Worm (Caenorhabditis elegans) whole organism, late embryonic: ENCODE measurements around the gene cogc-6.

ENCODE experiments used
- ahr-1 ChIP-seq: sonication (generic microtip); optimal IDR thresholded peaks from 2 replicates; lab custom pipeline; 2016; ENCODE audit warnings: missing genetic modification characterization, missing compliant biosample characterization
- ama-1 ChIP-seq: fragments of 150-350 bp; optimal IDR thresholded peaks from 2 replicates; lab custom pipeline; 2014
- eyg-1 ChIP-seq: sonication (generic microtip); optimal IDR thresholded peaks from 2 replicates; lab custom pipeline; 2016; ENCODE audit warnings: missing genotype, missing genetic modification characterization, missing compliant biosample characterization
- hlh-30 ChIP-seq: sonication (generic microtip); optimal IDR thresholded peaks from 2 replicates; lab custom pipeline; 2017; ENCODE audit warnings: antibody characterized with exemption, missing genetic modification characterization, missing compliant biosample characterization; ENCODE audit not compliant: insufficient read depth
- nfya-1 ChIP-seq: sonication (generic microtip); optimal IDR thresholded peaks from 2 replicates; lab custom pipeline; 2017; ENCODE audit warnings: missing genetic modification characterization, mild to moderate bottlenecking, missing compliant biosample characterization, antibody characterized with exemption, moderate library complexity
- pha-4 ChIP-seq: fragments of 150-350 bp; optimal IDR thresholded peaks from 2 replicates; lab custom pipeline; 2018; ENCODE audit warnings: missing biosample characterization, missing genetic modification reagents, missing genetic modification characterization
- sox-4 ChIP-seq: sonication (generic microtip); optimal IDR thresholded peaks from 2 replicates; lab custom pipeline; 2017; ENCODE audit warnings: mild to moderate bottlenecking, missing genetic modification characterization, inconsistent platforms, missing compliant biosample characterization
- ttx-3 ChIP-seq: sonication (generic microtip); optimal IDR thresholded peaks from 2 replicates; lab custom pipeline; 2016; ENCODE audit warnings: missing genetic modification reagents, missing genetic modification characterization, missing compliant biosample characterization

DNA sequence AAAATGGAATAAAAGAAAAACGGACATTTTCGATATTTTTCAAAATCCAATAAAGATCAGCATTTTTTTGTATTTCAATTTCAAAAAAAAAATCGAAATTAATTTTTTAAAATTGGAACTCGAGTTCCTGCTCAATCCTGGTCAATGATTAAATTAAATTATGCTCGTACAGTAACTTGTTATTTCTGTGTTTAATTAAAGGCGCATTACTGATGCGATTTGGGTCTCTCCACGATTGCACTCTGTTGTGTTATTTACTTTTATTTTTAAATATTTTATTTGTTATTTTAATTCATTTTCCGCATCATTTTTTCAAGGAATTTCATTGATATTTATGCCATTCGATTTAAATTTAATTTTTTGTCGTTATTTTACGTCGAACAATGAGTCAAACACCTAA is 42.8 kb downstream of the cogc-6 start:
- TF ChIP-seq nfya-1 (no peak), hlh-30 (tag; lab: Kevin White, UChicago) (no peak), sox-4 (tag; lab: Kevin White, UChicago) (no peak), ama-1 (lab: Kevin White, UChicago) (no peak), pha-4 (no peak), eyg-1 (tag; lab: Kevin White, UChicago) (no peak), ttx-3 (tag; lab: Kevin White, UChicago) (no peak), ahr-1 (tag; lab: Kevin White, UChicago) (no peak)
